Worm (Caenorhabditis elegans) whole organism, L1 larva: Measurements from ENCODE around the gene srbc-79.

Experiments
- C04F5.9 ChIP-seq: sonication (generic microtip); optimal IDR thresholded peaks from 2 replicates; lab custom pipeline; 2016; ENCODE audit warnings: missing genetic modification characterization, missing compliant biosample characterization
- C16A3.4 ChIP-seq: fragments of 150-350 bp; optimal IDR thresholded peaks from 2 replicates; lab custom pipeline; 2014; ENCODE audit warnings: missing biosample characterization, missing genetic modification characterization
- C34B4.2 ChIP-seq: sonication (generic microtip); optimal IDR thresholded peaks from 2 replicates; lab custom pipeline; 2017; ENCODE audit warnings: mild to moderate bottlenecking, missing genetic modification characterization, missing compliant biosample characterization
- F16B12.6 ChIP-seq: fragments of 150-350 bp; optimal IDR thresholded peaks from 2 replicates; lab custom pipeline; 2014; ENCODE audit warnings: missing biosample characterization, missing genetic modification characterization
- Y116A8C.19 ChIP-seq: sonication (generic microtip); optimal IDR thresholded peaks from 2 replicates; lab custom pipeline; 2016; ENCODE audit warnings: missing compliant biosample characterization, missing genetic modification characterization, borderline replicate concordance
- aha-1 ChIP-seq: fragments of 150-350 bp; optimal IDR thresholded peaks from 2 replicates; lab custom pipeline; 2014; ENCODE audit warnings: missing biosample characterization, missing genetic modification characterization
- alr-1 ChIP-seq: fragments of 200-800 bp; sonication (Bioruptor generic); optimal IDR thresholded peaks from 2 replicates; lab custom pipeline; 2018; ENCODE audit warnings: borderline replicate concordance, mild to moderate bottlenecking, missing genetic modification characterization, missing compliant biosample characterization
- aly-2 ChIP-seq: fragments of 150-350 bp; optimal IDR thresholded peaks from 2 replicates; lab custom pipeline; 2014; ENCODE audit warnings: missing biosample characterization, missing genetic modification characterization
- ceh-8 ChIP-seq: fragments of 200-800 bp; sonication (Bioruptor generic); optimal IDR thresholded peaks from 2 replicates; lab custom pipeline; 2018; ENCODE audit warnings: mild to moderate bottlenecking, missing genetic modification characterization, moderate library complexity, missing compliant biosample characterization
- ceh-88 ChIP-seq: fragments of 200-800 bp; sonication (Bioruptor generic); IDR thresholded peaks from 2 replicates; pipeline ENCODE4 v1.3.6; 2022; ENCODE audit warnings: missing genetic modification characterization, missing compliant biosample characterization
- ces-1 ChIP-seq: fragments of 150-350 bp; optimal IDR thresholded peaks from 2 replicates; lab custom pipeline; 2014; ENCODE audit warnings: missing biosample characterization, missing genetic modification reagents, missing genetic modification characterization
- dsc-1 ChIP-seq: sonication (generic microtip); optimal IDR thresholded peaks from 2 replicates; lab custom pipeline; 2016; ENCODE audit warnings: mild to moderate bottlenecking, missing genetic modification characterization, missing compliant biosample characterization
- efl-3 ChIP-seq: fragments of 200-800 bp; sonication (Bioruptor generic); optimal IDR thresholded peaks from 2 replicates; lab custom pipeline; 2018; ENCODE audit warnings: mild to moderate bottlenecking, missing genetic modification characterization, missing compliant biosample characterization
- egl-27 ChIP-seq, 2 experiments: fragments of 150-350 bp in 1 of 2; sonication (generic microtip); optimal IDR thresholded peaks; 3 replicates each; lab custom pipeline; 2017 to 2018; ENCODE audit warnings: missing biosample characterization in 2 of 2, missing genetic modification characterization in 2 of 2, missing genetic modification reagents in 2 of 2
- elt-2 ChIP-seq: sonication (generic microtip); optimal IDR thresholded peaks from 2 replicates; lab custom pipeline; 2016; ENCODE audit warnings: missing genetic modification characterization, mild to moderate bottlenecking, inconsistent platforms, missing compliant biosample characterization, missing genetic modification reagents
- ets-5 ChIP-seq: fragments of 200-800 bp; sonication (Bioruptor generic); IDR thresholded peaks from 2 replicates; pipeline ENCODE4 v1.3.6; 2022; ENCODE audit warnings: missing genetic modification characterization, missing compliant biosample characterization
- fkh-10 ChIP-seq: sonication (generic microtip); optimal IDR thresholded peaks from 2 replicates; lab custom pipeline; 2017; ENCODE audit warnings: missing biosample characterization, missing genetic modification reagents, missing genetic modification characterization
- fkh-8 ChIP-seq: sonication (generic microtip); optimal IDR thresholded peaks from 2 replicates; lab custom pipeline; 2016; ENCODE audit warnings: mild to moderate bottlenecking, missing genetic modification characterization, missing compliant biosample characterization
- grh-1 ChIP-seq: fragments of 200-800 bp; sonication (Bioruptor generic); IDR thresholded peaks from 2 replicates; pipeline ENCODE4 v1.3.6; 2022; ENCODE audit warnings: missing genetic modification reagents, missing genetic modification characterization, missing compliant biosample characterization
- hlh-4 ChIP-seq: sonication (generic microtip); optimal IDR thresholded peaks from 2 replicates; lab custom pipeline; 2016; ENCODE audit warnings: mild to moderate bottlenecking, missing genetic modification characterization, missing compliant biosample characterization
- hpl-2 ChIP-seq: fragments of 150-350 bp; optimal IDR thresholded peaks from 2 replicates; lab custom pipeline; 2014; ENCODE audit warnings: missing biosample characterization, missing genetic modification reagents, missing genetic modification characterization
- irx-1 ChIP-seq: sonication (generic microtip); optimal IDR thresholded peaks from 2 replicates; lab custom pipeline; 2016; ENCODE audit warnings: missing genetic modification characterization, missing compliant biosample characterization
- isw-1 ChIP-seq: fragments of 200-800 bp; sonication (Bioruptor generic); IDR thresholded peaks from 2 replicates; pipeline ENCODE4 v1.3.6; 2022; ENCODE audit warnings: missing genetic modification characterization, missing compliant biosample characterization
- lin-14 ChIP-seq: fragments of 200-800 bp; sonication (Bioruptor generic); optimal IDR thresholded peaks from 2 replicates; lab custom pipeline; 2018; ENCODE audit warnings: mild to moderate bottlenecking, missing genetic modification characterization, moderate library complexity, missing compliant biosample characterization
- lin-35 ChIP-seq, 2 experiments: fragments of 150-350 bp; optimal IDR thresholded peaks; 2 replicates each; lab custom pipeline; 2014; ENCODE audit warnings: missing biosample characterization in 2 of 2, missing genetic modification characterization in 2 of 2, missing genetic modification reagents in 2 of 2
- lin-39 ChIP-seq: fragments of 150-350 bp; optimal IDR thresholded peaks from 2 replicates; lab custom pipeline; 2014; ENCODE audit warnings: missing biosample characterization, missing genetic modification reagents, missing genetic modification characterization
- lir-3 ChIP-seq: sonication (generic microtip); optimal IDR thresholded peaks from 2 replicates; lab custom pipeline; 2016; ENCODE audit warnings: mild to moderate bottlenecking, missing genetic modification characterization, moderate library complexity, missing compliant biosample characterization; ENCODE audit not compliant: poor library complexity
- lsy-2 ChIP-seq, 2 experiments: fragments of 150-350 bp; optimal IDR thresholded peaks; 2 replicates each; lab custom pipeline; 2014; ENCODE audit warnings: missing biosample characterization in 2 of 2, missing genetic modification characterization in 2 of 2
- mef-2 ChIP-seq: fragments of 150-350 bp; optimal IDR thresholded peaks from 2 replicates; lab custom pipeline; 2014; ENCODE audit warnings: missing biosample characterization, missing genetic modification characterization
- mep-1 ChIP-seq: fragments of 150-350 bp; optimal IDR thresholded peaks from 2 replicates; lab custom pipeline; 2014; ENCODE audit warnings: missing biosample characterization, missing genetic modification characterization
- nhr-12 ChIP-seq: sonication (generic microtip); optimal IDR thresholded peaks from 2 replicates; lab custom pipeline; 2017; ENCODE audit warnings: missing biosample characterization, missing genetic modification characterization
- nhr-20 ChIP-seq: sonication (generic microtip); optimal IDR thresholded peaks from 2 replicates; lab custom pipeline; 2016; ENCODE audit warnings: mild to moderate bottlenecking, missing genetic modification characterization, missing compliant biosample characterization
- nhr-237 ChIP-seq: fragments of 150-350 bp; optimal IDR thresholded peaks from 2 replicates; lab custom pipeline; 2014; ENCODE audit warnings: missing biosample characterization, missing genetic modification characterization
- nhr-47 ChIP-seq: sonication (generic microtip); optimal IDR thresholded peaks from 2 replicates; lab custom pipeline; 2016; ENCODE audit warnings: mild to moderate bottlenecking, missing genetic modification characterization, moderate library complexity, missing compliant biosample characterization
- nhr-71 ChIP-seq: sonication (generic microtip); optimal IDR thresholded peaks from 2 replicates; lab custom pipeline; 2016; ENCODE audit warnings: mild to moderate bottlenecking, missing genetic modification characterization, moderate library complexity, missing compliant biosample characterization
- nhr-76 ChIP-seq: sonication (generic microtip); optimal IDR thresholded peaks from 2 replicates; lab custom pipeline; 2017; ENCODE audit warnings: missing biosample characterization, missing genetic modification characterization
- pag-3 ChIP-seq: sonication (generic microtip); optimal IDR thresholded peaks from 2 replicates; lab custom pipeline; 2017; ENCODE audit warnings: missing genetic modification characterization, mild to moderate bottlenecking, missing compliant biosample characterization, antibody characterized with exemption, borderline replicate concordance; ENCODE audit not compliant: insufficient read depth
- pqm-1 ChIP-seq: sonication (generic microtip); optimal IDR thresholded peaks from 3 replicates; lab custom pipeline; 2017; ENCODE audit warnings: missing biosample characterization, missing genetic modification characterization
- snpc-4 ChIP-seq: fragments of 150-350 bp; optimal IDR thresholded peaks from 2 replicates; lab custom pipeline; 2014; ENCODE audit warnings: missing biosample characterization, missing genetic modification characterization
- snu-23 ChIP-seq: sonication (generic microtip); optimal IDR thresholded peaks from 2 replicates; lab custom pipeline; 2016; ENCODE audit warnings: missing genetic modification characterization, missing compliant biosample characterization
- sptf-1 ChIP-seq: fragments of 150-350 bp; optimal IDR thresholded peaks from 2 replicates; lab custom pipeline; 2014; ENCODE audit warnings: missing biosample characterization, missing genetic modification characterization
- swsn-7 ChIP-seq: sonication (generic microtip); optimal IDR thresholded peaks from 2 replicates; lab custom pipeline; 2016; ENCODE audit warnings: missing genetic modification characterization, missing compliant biosample characterization
- tbx-2 ChIP-seq: sonication (generic microtip); optimal IDR thresholded peaks from 2 replicates; lab custom pipeline; 2016; ENCODE audit warnings: missing genetic modification characterization, missing compliant biosample characterization
- unc-130 ChIP-seq: fragments of 150-350 bp; optimal IDR thresholded peaks from 2 replicates; lab custom pipeline; 2017; ENCODE audit warnings: missing biosample characterization, missing genetic modification characterization, inconsistent platforms
- unc-30 ChIP-seq: sonication (generic microtip); optimal IDR thresholded peaks from 2 replicates; lab custom pipeline; 2017; ENCODE audit warnings: missing biosample characterization, missing genetic modification characterization
- unc-62 ChIP-seq: fragments of 150-350 bp; optimal IDR thresholded peaks from 2 replicates; lab custom pipeline; 2014; ENCODE audit warnings: missing biosample characterization, missing genetic modification reagents, missing genetic modification characterization
- unc-86 ChIP-seq: sonication (generic microtip); optimal IDR thresholded peaks from 2 replicates; lab custom pipeline; 2016; ENCODE audit warnings: missing genetic modification characterization, missing compliant biosample characterization
- vab-15 ChIP-seq: sonication (generic microtip); optimal IDR thresholded peaks from 2 replicates; lab custom pipeline; 2017; ENCODE audit warnings: missing genotype, mild to moderate bottlenecking, missing genetic modification characterization, missing compliant biosample characterization
- xbp-1 ChIP-seq: sonication (generic microtip); optimal IDR thresholded peaks from 2 replicates; lab custom pipeline; 2016; ENCODE audit warnings: missing genetic modification characterization, missing compliant biosample characterization
- zag-1 ChIP-seq: fragments of 150-350 bp; optimal IDR thresholded peaks from 2 replicates; lab custom pipeline; 2014; ENCODE audit warnings: missing biosample characterization, missing genetic modification characterization
- ztf-11 ChIP-seq, 2 experiments: sonication (generic microtip); optimal IDR thresholded peaks; 2 replicates each; lab custom pipeline; 2016 to 2017; ENCODE audit warnings: missing genetic modification characterization in 2 of 2, missing biosample characterization in 1 of 2, missing compliant biosample characterization in 1 of 2
- ztf-4 ChIP-seq: fragments of 150-350 bp; optimal IDR thresholded peaks from 2 replicates; lab custom pipeline; 2014; ENCODE audit warnings: missing biosample characterization, missing genetic modification characterization

The srbc-79 gene

DNA sequence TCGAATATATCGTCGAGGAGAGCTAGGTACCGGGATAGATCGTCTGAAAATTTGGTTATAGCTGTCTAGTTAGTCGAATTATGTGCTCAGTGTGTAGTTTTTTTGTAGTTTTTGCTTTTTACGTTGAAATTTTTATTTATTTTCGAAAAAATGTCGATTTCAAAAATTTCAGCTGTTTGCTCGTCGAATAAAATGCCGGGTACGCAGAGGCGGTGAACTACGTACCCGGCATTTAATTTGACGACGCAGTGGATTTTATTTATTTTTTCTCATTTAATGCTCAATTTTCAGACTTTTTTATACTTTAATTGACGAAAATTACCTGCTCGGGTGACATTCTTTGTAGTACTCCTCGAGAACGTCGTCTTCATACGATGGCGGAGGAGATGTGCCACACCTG is 15.3 kb downstream of the srbc-79 start (continued):
- TF ChIP-seq swsn-7 (tag; lab: Kevin White, UChicago), result no peak
- no peak for TF ChIP-seq snpc-4 (tag; lab: Kevin White, UChicago)
- no peak for TF ChIP-seq unc-86
- TF ChIP-seq ceh-8 (GFP tag; lab: Kevin White, UChicago), result no peak
- no peak for TF ChIP-seq lin-39 (tag; lab: Kevin White, UChicago)
- TF ChIP-seq vab-15 (tag; lab: Kevin White, UChicago), result no peak
- no peak for TF ChIP-seq C16A3.4 (tag; lab: Kevin White, UChicago)
- no peak for TF ChIP-seq ceh-88
- peak; percentile 12 to 17 for TF ChIP-seq lin-35 (GFP tag; optimal IDR thresholded peaks at IDR 0.05; lab: Kevin White, UChicago)
- TF ChIP-seq unc-62 (GFP tag; lab: Kevin White, UChicago), result no peak
- no peak for TF ChIP-seq nhr-20 (tag; lab: Kevin White, UChicago)
- TF ChIP-seq fkh-10 (GFP tag; lab: Kevin White, UChicago), result no peak
- TF ChIP-seq C34B4.2 (tag; lab: Kevin White, UChicago), result no peak
- TF ChIP-seq nhr-12 (tag; lab: Kevin White, UChicago), result no peak
- TF ChIP-seq mep-1 (tag; lab: Kevin White, UChicago), result no peak
- TF ChIP-seq alr-1 (tag; lab: Kevin White, UChicago), result no peak
- TF ChIP-seq efl-3 (GFP tag; lab: Kevin White, UChicago), result no peak
- TF ChIP-seq xbp-1 (tag; lab: Kevin White, UChicago), result peak; percentile 23
- no peak for TF ChIP-seq Y116A8C.19 (tag; lab: Kevin White, UChicago)
- TF ChIP-seq hlh-4, result no peak
- TF ChIP-seq F16B12.6 (tag; lab: Kevin White, UChicago), result peak; percentile 84
- TF ChIP-seq snu-23 (GFP tag; lab: Kevin White, UChicago), result peak; percentile 38
- no peak for TF ChIP-seq dsc-1 (tag; lab: Kevin White, UChicago)
- TF ChIP-seq lir-3 (tag; lab: Kevin White, UChicago), result no peak
- TF ChIP-seq unc-30 (tag; lab: Kevin White, UChicago), result no peak
- TF ChIP-seq unc-130 (tag; lab: Kevin White, UChicago), result no peak
- TF ChIP-seq ztf-4 (tag; lab: Kevin White, UChicago), result no peak
- TF ChIP-seq aly-2 (tag; lab: Kevin White, UChicago), result no peak
- TF ChIP-seq ces-1 (GFP tag; lab: Kevin White, UChicago), result no peak
- no peak for TF ChIP-seq nhr-47 (tag; lab: Kevin White, UChicago)
- TF ChIP-seq zag-1, result no peak
- no peak for TF ChIP-seq nhr-76 (tag; lab: Kevin White, UChicago)
- no peak for TF ChIP-seq grh-1 (GFP tag; lab: Robert Waterston, UW)
- no peak for TF ChIP-seq hpl-2
- no peak for TF ChIP-seq aha-1
- TF ChIP-seq sptf-1 (tag; lab: Kevin White, UChicago), result no peak
- TF ChIP-seq ets-5 (GFP tag; lab: Robert Waterston, UW), result no peak
- no peak for TF ChIP-seq nhr-71
- no peak for TF ChIP-seq elt-2 (tag; lab: Kevin White, UChicago)
- no peak for TF ChIP-seq mef-2 (tag; lab: Kevin White, UChicago)
- no peak for TF ChIP-seq pag-3 (tag; lab: Kevin White, UChicago)
- TF ChIP-seq egl-27 (tag; optimal IDR thresholded peaks at IDR 0.05; lab: Kevin White, UChicago), result no peak
- TF ChIP-seq lin-14 (GFP tag; lab: Kevin White, UChicago), result no peak
- TF ChIP-seq fkh-8 (tag; lab: Kevin White, UChicago), result no peak
- TF ChIP-seq ztf-11 (tag; optimal IDR thresholded peaks at IDR 0.05; lab: Kevin White, UChicago), result no peak
- TF ChIP-seq irx-1 (tag; lab: Kevin White, UChicago), result no peak
- TF ChIP-seq pqm-1 (tag; lab: Kevin White, UChicago), result no peak
- no peak for TF ChIP-seq C04F5.9 (tag; lab: Kevin White, UChicago)
- TF ChIP-seq lsy-2 (tag; optimal IDR thresholded peaks at IDR 0.05; lab: Kevin White, UChicago), result peak; percentile 42 to 51
- no peak for TF ChIP-seq tbx-2 (tag; lab: Kevin White, UChicago)
- TF ChIP-seq nhr-237 (tag; lab: Kevin White, UChicago), result no peak
- TF ChIP-seq isw-1 (GFP tag; lab: Robert Waterston, UW), result peak; percentile 17
- TF ChIP-seq, all 84 proteins: peak for 11
